Worm (Caenorhabditis elegans) whole organism, L4 larva: ENCODE data around the gene gna-1.

Source experiments
- D1046.2 ChIP-seq: fragments of 200-800 bp; sonication (Bioruptor generic); IDR thresholded peaks from 2 replicates; pipeline ENCODE4 v1.3.6; 2022; ENCODE audit warnings: missing genetic modification characterization, missing compliant biosample characterization
- F44E2.7 ChIP-seq: fragments of 200-800 bp; sonication (Bioruptor generic); IDR thresholded peaks from 2 replicates; pipeline ENCODE4 v2.1.2; 2022; ENCODE audit warnings: missing genetic modification characterization, missing compliant biosample characterization
- F49E8.2 ChIP-seq: sonication (generic microtip); optimal IDR thresholded peaks from 2 replicates; lab custom pipeline; 2016; ENCODE audit warnings: missing compliant biosample characterization, mild to moderate bottlenecking, missing genetic modification characterization, borderline replicate concordance
- T20F7.1 ChIP-seq: fragments of 200-800 bp; sonication (Bioruptor generic); optimal IDR thresholded peaks from 2 replicates; lab custom pipeline; 2018; ENCODE audit warnings: mild to moderate bottlenecking, missing genetic modification characterization, missing compliant biosample characterization
- Y105C5A.15 ChIP-seq: fragments of 200-800 bp; sonication (Bioruptor generic); IDR thresholded peaks from 2 replicates; pipeline ENCODE4 v1.3.6; 2022; ENCODE audit warnings: missing genetic modification characterization, missing compliant biosample characterization
- Y48G9A.11 ChIP-seq: fragments of 200-800 bp; sonication (Bioruptor generic); IDR thresholded peaks from 2 replicates; pipeline ENCODE4 v1.3.6; 2022; ENCODE audit warnings: missing genetic modification reagents, missing genetic modification characterization, missing compliant biosample characterization
- ZK337.2 ChIP-seq: fragments of 200-800 bp; sonication (Bioruptor generic); IDR thresholded peaks from 2 replicates; pipeline ENCODE4 v1.3.6; 2022; ENCODE audit warnings: missing genetic modification reagents, missing genetic modification characterization, missing compliant biosample characterization
- aha-1 ChIP-seq: fragments of 150-350 bp; peaks from one replicate; lab custom pipeline; 2014; ENCODE audit warnings: missing biosample characterization, missing genetic modification characterization
- ama-1 ChIP-seq: fragments of 150-350 bp; optimal IDR thresholded peaks from 2 replicates; lab custom pipeline; 2014; ENCODE audit warnings: inconsistent platforms, mixed read lengths
- attf-4 ChIP-seq: sonication (generic microtip); optimal IDR thresholded peaks from 3 replicates; lab custom pipeline; 2017; ENCODE audit warnings: missing biosample characterization, missing genetic modification characterization
- ceh-20 ChIP-seq: fragments of 200-800 bp; sonication (Bioruptor generic); IDR thresholded peaks from 2 replicates; pipeline ENCODE4 v1.3.6; 2022; ENCODE audit warnings: missing genetic modification reagents, missing genetic modification characterization, missing compliant biosample characterization
- ceh-28 ChIP-seq: fragments of 150-350 bp; optimal IDR thresholded peaks from 2 replicates; lab custom pipeline; 2014; ENCODE audit warnings: missing biosample characterization, missing genetic modification reagents, missing genetic modification characterization
- ceh-32 ChIP-seq: sonication (generic microtip); optimal IDR thresholded peaks from 2 replicates; lab custom pipeline; 2016; ENCODE audit warnings: mild to moderate bottlenecking, missing genetic modification characterization, missing compliant biosample characterization; ENCODE audit not compliant: poor library complexity
- ceh-82 ChIP-seq: sonication (generic microtip); optimal IDR thresholded peaks from 2 replicates; lab custom pipeline; 2017; ENCODE audit warnings: missing biosample characterization, missing genetic modification characterization
- ctbp-1 ChIP-seq: fragments of 200-800 bp; sonication (Bioruptor generic); IDR thresholded peaks from 2 replicates; pipeline ENCODE4 v1.3.6; 2022; ENCODE audit warnings: missing genetic modification reagents, missing genetic modification characterization, missing compliant biosample characterization
- daf-16 ChIP-seq, 3 experiments: sonication (generic microtip); optimal IDR thresholded peaks; 2 replicates each; lab custom pipeline; 2016 to 2017; ENCODE audit warnings: missing genetic modification characterization in 3 of 3, missing genetic modification reagents in 3 of 3, mild to moderate bottlenecking in 2 of 3, missing compliant biosample characterization in 2 of 3, missing biosample characterization in 1 of 3, moderate library complexity in 1 of 3
- daf-19 ChIP-seq: fragments of 200-800 bp; sonication (Bioruptor generic); conservative IDR thresholded peaks from 2 replicates; pipeline ENCODE4 v1.3.6; 2022; ENCODE audit warnings: missing genetic modification characterization, missing compliant biosample characterization
- daf-8 ChIP-seq: fragments of 200-800 bp; sonication (Bioruptor generic); IDR thresholded peaks from 2 replicates; pipeline ENCODE4 v1.3.6; 2022; ENCODE audit warnings: missing genetic modification characterization, missing compliant biosample characterization
- dmd-6 ChIP-seq: fragments of 200-800 bp; sonication (Bioruptor generic); IDR thresholded peaks from 2 replicates; pipeline ENCODE4 v1.3.6; 2022; ENCODE audit warnings: missing genetic modification reagents, missing genetic modification characterization, missing compliant biosample characterization
- dmd-8 ChIP-seq: fragments of 200-800 bp; sonication (Bioruptor generic); IDR thresholded peaks from 2 replicates; pipeline ENCODE4 v1.3.6; 2022; ENCODE audit warnings: missing genetic modification characterization, missing compliant biosample characterization
- dve-1 ChIP-seq: sonication (generic microtip); optimal IDR thresholded peaks from 2 replicates; lab custom pipeline; 2017; ENCODE audit warnings: antibody characterized with exemption, mild to moderate bottlenecking, missing genetic modification characterization, missing compliant biosample characterization; ENCODE audit not compliant: insufficient read depth
- egl-27 ChIP-seq: sonication (generic microtip); optimal IDR thresholded peaks from 3 replicates; lab custom pipeline; 2017; ENCODE audit warnings: missing biosample characterization, missing genetic modification reagents, missing genetic modification characterization
- fkh-10 ChIP-seq: fragments of 150-350 bp; optimal IDR thresholded peaks from 2 replicates; lab custom pipeline; 2014; ENCODE audit warnings: missing biosample characterization, missing genetic modification reagents, missing genetic modification characterization
- fos-1 ChIP-seq: fragments of 150-350 bp; optimal IDR thresholded peaks from 2 replicates; lab custom pipeline; 2014; ENCODE audit warnings: missing biosample characterization, missing genetic modification characterization
- hlh-11 ChIP-seq: fragments of 200-800 bp; sonication (Bioruptor generic); optimal IDR thresholded peaks from 2 replicates; lab custom pipeline; 2018; ENCODE audit warnings: mild to moderate bottlenecking, missing genetic modification characterization, missing compliant biosample characterization
- hmg-1.1 ChIP-seq: fragments of 200-800 bp; sonication (Bioruptor generic); IDR thresholded peaks from 2 replicates; pipeline ENCODE4 v1.3.6; 2022; ENCODE audit warnings: missing genetic modification reagents, missing genetic modification characterization, missing compliant biosample characterization
- lin-38 ChIP-seq: fragments of 200-800 bp; sonication (Bioruptor generic); IDR thresholded peaks from 2 replicates; pipeline ENCODE4 v1.3.6; 2022; ENCODE audit warnings: missing genetic modification reagents, missing genetic modification characterization, missing compliant biosample characterization
- madf-5 ChIP-seq, 2 experiments: fragments of 200-800 bp; sonication (Bioruptor generic); IDR thresholded peaks; 2 replicates each; pipeline ENCODE4 v1.3.6; 2022; ENCODE audit warnings: missing compliant biosample characterization in 2 of 2, missing genetic modification characterization in 2 of 2
- madf-9 ChIP-seq: fragments of 200-800 bp; sonication (Bioruptor generic); conservative IDR thresholded peaks from 2 replicates; pipeline ENCODE4 v1.3.6; 2022; ENCODE audit warnings: missing genetic modification reagents, missing genetic modification characterization, missing compliant biosample characterization
- mep-1 ChIP-seq: fragments of 150-350 bp; sonication (generic microtip); optimal IDR thresholded peaks from 3 replicates; lab custom pipeline; 2014; ENCODE audit warnings: missing biosample characterization, missing genetic modification characterization
- nhr-102 ChIP-seq: sonication (generic microtip); optimal IDR thresholded peaks from 2 replicates; lab custom pipeline; 2016; ENCODE audit warnings: mild to moderate bottlenecking, missing genetic modification characterization, moderate library complexity, missing compliant biosample characterization
- nhr-111 ChIP-seq: fragments of 200-800 bp; sonication (Bioruptor generic); optimal IDR thresholded peaks from 2 replicates; lab custom pipeline; 2018; ENCODE audit warnings: mild to moderate bottlenecking, missing genetic modification characterization, missing compliant biosample characterization
- nhr-28 ChIP-seq: fragments of 150-350 bp; optimal IDR thresholded peaks from 2 replicates; lab custom pipeline; 2014; ENCODE audit warnings: missing biosample characterization, missing genetic modification characterization
- nhr-41 ChIP-seq: fragments of 200-800 bp; sonication (Bioruptor generic); IDR thresholded peaks from 2 replicates; pipeline ENCODE4 v1.3.6; 2022; ENCODE audit warnings: missing genetic modification reagents, missing genetic modification characterization, missing compliant biosample characterization
- nhr-48 ChIP-seq: sonication (generic microtip); optimal IDR thresholded peaks from 2 replicates; lab custom pipeline; 2016; ENCODE audit warnings: mild to moderate bottlenecking, missing genetic modification characterization, missing compliant biosample characterization
- nhr-77 ChIP-seq: fragments of 150-350 bp; optimal IDR thresholded peaks from 2 replicates; lab custom pipeline; 2014; ENCODE audit warnings: missing biosample characterization, missing genetic modification characterization
- pha-4 ChIP-seq, 2 experiments: fragments of 150-350 bp in 1 of 2; fragments of 200-800 bp in 1 of 2; sonication (Bioruptor generic) in 1 of 2; IDR thresholded peaks in 1 of 2; optimal IDR thresholded peaks in 1 of 2; 2 replicates each; pipeline versions ENCODE4 v1.3.6 to Lab custom; 2014 to 2022; ENCODE audit warnings: missing genetic modification characterization in 2 of 2, missing genetic modification reagents in 2 of 2, missing biosample characterization in 1 of 2, missing compliant biosample characterization in 1 of 2
- pqm-1 ChIP-seq: sonication (generic microtip); optimal IDR thresholded peaks from 2 replicates; lab custom pipeline; 2017; ENCODE audit warnings: missing biosample characterization, missing genetic modification characterization
- rbr-2 ChIP-seq: sonication (generic microtip); optimal IDR thresholded peaks from 2 replicates; lab custom pipeline; 2016; ENCODE audit warnings: missing genotype, missing genetic modification characterization, missing compliant biosample characterization
- saeg-2 ChIP-seq: fragments of 200-800 bp; sonication (Bioruptor generic); IDR thresholded peaks from 2 replicates; pipeline ENCODE4 v1.3.6; 2022; ENCODE audit warnings: missing genetic modification reagents, missing genetic modification characterization, missing compliant biosample characterization
- sdz-12 ChIP-seq: fragments of 200-800 bp; sonication (Bioruptor generic); optimal IDR thresholded peaks from 2 replicates; lab custom pipeline; 2018; ENCODE audit warnings: mild to moderate bottlenecking, missing genetic modification characterization, missing compliant biosample characterization
- skn-1 ChIP-seq: fragments of 150-350 bp; optimal IDR thresholded peaks from 2 replicates; lab custom pipeline; 2014; ENCODE audit warnings: missing biosample characterization, missing genetic modification characterization
- snpc-1.2 ChIP-seq: fragments of 200-800 bp; sonication (Bioruptor generic); IDR thresholded peaks from 2 replicates; pipeline ENCODE4 v1.3.6; 2022; ENCODE audit warnings: missing genetic modification reagents, missing genetic modification characterization, missing compliant biosample characterization
- tag-97 ChIP-seq: fragments of 200-800 bp; sonication (Bioruptor generic); IDR thresholded peaks from 2 replicates; pipeline ENCODE4 v1.3.6; 2022; ENCODE audit warnings: missing genetic modification characterization, missing compliant biosample characterization
- unc-62 ChIP-seq, 3 experiments: fragments of 150-350 bp in 1 of 3; sonication (generic microtip); optimal IDR thresholded peaks in 2 of 3; peaks in 1 of 3; 1 replicate in 1 of 3; 2 replicates in 2 of 3; lab custom pipeline; 2014 to 2017; ENCODE audit warnings: missing biosample characterization in 3 of 3, missing genetic modification characterization in 3 of 3, missing genetic modification reagents in 3 of 3, missing genotype in 1 of 3

The gna-1 gene

ce11 chrV:10277579-10277978 is 42.4 kb downstream of the gna-1 start, which contains the start of gene lys-1:
Gene lys-1, plus strand, starts transcription at chrV:10277904.
- TF ChIP-seq hlh-11 (tag; lab: Kevin White, UChicago), result peak; percentile 48
- TF ChIP-seq nhr-77 (tag; lab: Kevin White, UChicago), result peak; percentile 8
- TF ChIP-seq daf-16 (GFP tag; optimal IDR thresholded peaks at IDR 0.05; lab: Kevin White, UChicago), result no peak
- peak; percentile 60 for TF ChIP-seq daf-16 (tag; optimal IDR thresholded peaks at IDR 0.05; lab: Kevin White, UChicago)
- peak; percentile 92 for TF ChIP-seq pqm-1
- peak; percentile 68 for TF ChIP-seq nhr-28 (tag; lab: Kevin White, UChicago)
- TF ChIP-seq fos-1 (tag; lab: Kevin White, UChicago), result no peak
- peak; percentile 55 for TF ChIP-seq dmd-6 (GFP tag; lab: Robert Waterston, UW)
- TF ChIP-seq dve-1 (tag; lab: Kevin White, UChicago), result peak; percentile 24
- TF ChIP-seq nhr-102 (tag; lab: Kevin White, UChicago), result no peak

ce11 chrV:10276038-10276437 is 43.9 kb downstream of the gna-1 start:
- TF ChIP-seq ceh-20, result no peak
- no peak for TF ChIP-seq nhr-111 (GFP tag; lab: Kevin White, UChicago)
- no peak for TF ChIP-seq ctbp-1 (GFP tag; lab: Robert Waterston, UW)
- TF ChIP-seq unc-62 (GFP tag; optimal IDR thresholded peaks at IDR 0.05 in 1 of 2; lab: Kevin White, UChicago), result peak in 1 of 2 experiments; percentile 36
- TF ChIP-seq unc-62 (tag; optimal IDR thresholded peaks at IDR 0.05; lab: Kevin White, UChicago), result no peak
- no peak for TF ChIP-seq nhr-41 (GFP tag; lab: Robert Waterston, UW)
- no peak for TF ChIP-seq T20F7.1 (GFP tag; lab: Kevin White, UChicago)

DNA sequence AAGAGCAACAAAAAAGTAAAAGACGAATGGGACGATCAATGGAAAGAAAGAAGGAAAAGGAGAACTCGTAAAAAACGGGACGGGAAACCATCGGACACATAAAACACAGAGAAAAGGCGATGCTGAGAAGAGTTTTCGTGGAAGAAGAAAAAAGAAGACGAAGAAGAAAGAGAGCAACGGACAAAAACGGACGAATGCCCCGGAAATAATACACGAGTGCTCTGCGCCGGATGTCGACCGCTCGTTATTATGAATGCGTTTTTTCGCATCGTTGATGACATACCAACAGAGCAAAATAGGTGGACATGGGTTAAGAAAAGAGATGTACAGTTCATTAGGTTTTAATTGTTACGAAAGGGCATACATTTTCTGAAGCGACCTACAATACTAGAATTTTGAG is 44.3 kb downstream of the gna-1 start, which contains the start of gene Y22F5A.11:
Gene Y22F5A.11, minus strand, starts transcription at position 28 of the 400 bp plus-strand sequence.
- TF ChIP-seq daf-19 (GFP tag; lab: Robert Waterston, UW) (no peak), ceh-82 (tag; lab: Kevin White, UChicago) (no peak), ceh-20 (no peak), tag-97 (no peak), D1046.2 (no peak), fkh-10 (GFP tag; lab: Kevin White, UChicago) (peak; percentile 18), rbr-2 (peak; percentile 11), Y48G9A.11 (no peak), saeg-2 (GFP tag; lab: Robert Waterston, UW) (no peak), aha-1 (tag; lab: Kevin White, UChicago) (no peak), nhr-28 (tag; lab: Kevin White, UChicago) (no peak), dmd-8 (GFP tag; lab: Robert Waterston, UW) (no peak), mep-1 (tag; lab: Kevin White, UChicago) (peak; percentile 41), ama-1 (lab: Kevin White, UChicago) (no peak), hmg-1.1 (GFP tag; lab: Robert Waterston, UW) (peak; percentile 23; the same call in 1 of the 2 replicates), madf-9 (GFP tag; lab: Robert Waterston, UW) (no peak), ceh-32 (tag; lab: Kevin White, UChicago) (no peak), lin-38 (GFP tag; lab: Robert Waterston, UW) (no peak), daf-8 (GFP tag; lab: Robert Waterston, UW) (no peak), F44E2.7 (GFP tag; lab: Robert Waterston, UW) (no peak), skn-1 (tag; lab: Kevin White, UChicago) (no peak), sdz-12 (GFP tag; lab: Kevin White, UChicago) (no peak)
- TF ChIP-seq, all 104 proteins: peak for 4

ce11 chrV:10273837-10274236 is 46.1 kb downstream of the gna-1 start:
- TF ChIP-seq dve-1 (tag; lab: Kevin White, UChicago) (peak; percentile 13), ceh-28 (tag; lab: Kevin White, UChicago) (peak; percentile 62), nhr-48 (tag; lab: Kevin White, UChicago) (no peak), snpc-1.2 (no peak), ctbp-1 (GFP tag; lab: Robert Waterston, UW) (0 out of 2 replicates have a peak, but pooled peaks have one; percentile 8), attf-4 (tag; lab: Kevin White, UChicago) (no peak), egl-27 (tag; lab: Kevin White, UChicago) (no peak), hmg-1.1 (GFP tag; lab: Robert Waterston, UW) (peak; percentile 76; the same call in 1 of the 2 replicates), fkh-10 (GFP tag; lab: Kevin White, UChicago) (peak; percentile 94), F49E8.2 (tag; lab: Kevin White, UChicago) (no peak), Y105C5A.15 (no peak), madf-5 (GFP tag; IDR thresholded peaks at IDR 0.05; lab: Robert Waterston, UW) (no peak), pha-4 (GFP tag; IDR thresholded peaks at IDR 0.05; lab: Robert Waterston, UW) (no peak), pha-4 (tag; optimal IDR thresholded peaks at IDR 0.05; lab: Kevin White, UChicago) (no peak), ZK337.2 (GFP tag; lab: Robert Waterston, UW) (no peak), D1046.2 (no peak)
